Worm (Caenorhabditis elegans): ENCODE results near the gene F46B3.7.

ce11 chrV:20574872-20575271 is 43.7 kb downstream of the F46B3.7 start:
- TF ChIP-seq W03F9.2 (tag; optimal IDR thresholded peaks at IDR 0.05) (no peak), dao-5 (tag; optimal IDR thresholded peaks at IDR 0.05) (no peak), him-1 (tag; optimal IDR thresholded peaks at IDR 0.05) (no peak)
